Worm (Caenorhabditis elegans) whole organism, L1 larva: ENCODE results near the gene D1046.2.

ENCODE experiments used
- C16A3.4 ChIP-seq: fragments of 150-350 bp; optimal IDR thresholded peaks from 2 replicates; lab custom pipeline; 2014; ENCODE audit warnings: missing biosample characterization, missing genetic modification characterization
- aha-1 ChIP-seq: fragments of 150-350 bp; optimal IDR thresholded peaks from 2 replicates; lab custom pipeline; 2014; ENCODE audit warnings: missing biosample characterization, missing genetic modification characterization
- alr-1 ChIP-seq: fragments of 200-800 bp; sonication (Bioruptor generic); optimal IDR thresholded peaks from 2 replicates; lab custom pipeline; 2018; ENCODE audit warnings: borderline replicate concordance, mild to moderate bottlenecking, missing genetic modification characterization, missing compliant biosample characterization
- aly-2 ChIP-seq: fragments of 150-350 bp; optimal IDR thresholded peaks from 2 replicates; lab custom pipeline; 2014; ENCODE audit warnings: missing biosample characterization, missing genetic modification characterization
- ama-1 ChIP-seq: fragments of 150-350 bp; optimal IDR thresholded peaks from 2 replicates; lab custom pipeline; 2014
- blmp-1 ChIP-seq: fragments of 150-350 bp; optimal IDR thresholded peaks from 2 replicates; lab custom pipeline; 2014; ENCODE audit warnings: missing biosample characterization, missing genetic modification characterization
- ceh-63 ChIP-seq: fragments of 200-800 bp; sonication (Bioruptor generic); optimal IDR thresholded peaks from 2 replicates; lab custom pipeline; 2018; ENCODE audit warnings: mild to moderate bottlenecking, missing genetic modification characterization, missing compliant biosample characterization
- ceh-82 ChIP-seq, 3 experiments: fragments of 150-350 bp in 1 of 3; sonication (generic microtip) in 2 of 3; optimal IDR thresholded peaks; 2 replicates each; lab custom pipeline; 2014 to 2017; ENCODE audit warnings: missing biosample characterization in 3 of 3, missing genetic modification characterization in 3 of 3
- ceh-88 ChIP-seq: fragments of 200-800 bp; sonication (Bioruptor generic); IDR thresholded peaks from 2 replicates; pipeline ENCODE4 v1.3.6; 2022; ENCODE audit warnings: missing genetic modification characterization, missing compliant biosample characterization
- ces-1 ChIP-seq: fragments of 150-350 bp; optimal IDR thresholded peaks from 2 replicates; lab custom pipeline; 2014; ENCODE audit warnings: missing biosample characterization, missing genetic modification reagents, missing genetic modification characterization
- dsc-1 ChIP-seq: sonication (generic microtip); optimal IDR thresholded peaks from 2 replicates; lab custom pipeline; 2016; ENCODE audit warnings: mild to moderate bottlenecking, missing genetic modification characterization, missing compliant biosample characterization
- efl-1 ChIP-seq, 4 experiments: fragments of 150-350 bp; optimal IDR thresholded peaks in 3 of 4; peaks in 1 of 4; 1 replicate in 1 of 4; 2 replicates in 3 of 4; lab custom pipeline; 2014; ENCODE audit warnings: missing biosample characterization in 2 of 4, missing genetic modification characterization in 2 of 4, missing genetic modification reagents in 2 of 4
- efl-3 ChIP-seq: fragments of 200-800 bp; sonication (Bioruptor generic); optimal IDR thresholded peaks from 2 replicates; lab custom pipeline; 2018; ENCODE audit warnings: mild to moderate bottlenecking, missing genetic modification characterization, missing compliant biosample characterization
- egl-27 ChIP-seq, 2 experiments: fragments of 150-350 bp in 1 of 2; sonication (generic microtip); optimal IDR thresholded peaks; 3 replicates each; lab custom pipeline; 2017 to 2018; ENCODE audit warnings: missing biosample characterization in 2 of 2, missing genetic modification characterization in 2 of 2, missing genetic modification reagents in 2 of 2
- elt-3 ChIP-seq, 6 experiments: fragments of 150-350 bp in 1 of 6; sonication (generic microtip); optimal IDR thresholded peaks; 2 replicates each; lab custom pipeline; 2017 to 2018; ENCODE audit warnings: missing biosample characterization in 6 of 6, missing genetic modification characterization in 6 of 6, inconsistent platforms in 1 of 6
- ets-5 ChIP-seq: fragments of 200-800 bp; sonication (Bioruptor generic); IDR thresholded peaks from 2 replicates; pipeline ENCODE4 v1.3.6; 2022; ENCODE audit warnings: missing genetic modification characterization, missing compliant biosample characterization
- fkh-10 ChIP-seq: sonication (generic microtip); optimal IDR thresholded peaks from 2 replicates; lab custom pipeline; 2017; ENCODE audit warnings: missing biosample characterization, missing genetic modification reagents, missing genetic modification characterization
- fos-1 ChIP-seq: fragments of 150-350 bp; optimal IDR thresholded peaks from 2 replicates; lab custom pipeline; 2014; ENCODE audit warnings: missing biosample characterization, missing genetic modification characterization
- grh-1 ChIP-seq: fragments of 200-800 bp; sonication (Bioruptor generic); IDR thresholded peaks from 2 replicates; pipeline ENCODE4 v1.3.6; 2022; ENCODE audit warnings: missing genetic modification reagents, missing genetic modification characterization, missing compliant biosample characterization
- hlh-17 ChIP-seq: fragments of 200-800 bp; sonication (Bioruptor generic); optimal IDR thresholded peaks from 2 replicates; lab custom pipeline; 2018; ENCODE audit warnings: missing genetic modification characterization, mild to moderate bottlenecking, missing compliant biosample characterization, moderate library complexity, borderline replicate concordance
- hlh-4 ChIP-seq: sonication (generic microtip); optimal IDR thresholded peaks from 2 replicates; lab custom pipeline; 2016; ENCODE audit warnings: mild to moderate bottlenecking, missing genetic modification characterization, missing compliant biosample characterization
- hpl-2 ChIP-seq: fragments of 150-350 bp; optimal IDR thresholded peaks from 2 replicates; lab custom pipeline; 2014; ENCODE audit warnings: missing biosample characterization, missing genetic modification reagents, missing genetic modification characterization
- irx-1 ChIP-seq: sonication (generic microtip); optimal IDR thresholded peaks from 2 replicates; lab custom pipeline; 2016; ENCODE audit warnings: missing genetic modification characterization, missing compliant biosample characterization
- isw-1 ChIP-seq: fragments of 200-800 bp; sonication (Bioruptor generic); IDR thresholded peaks from 2 replicates; pipeline ENCODE4 v1.3.6; 2022; ENCODE audit warnings: missing genetic modification characterization, missing compliant biosample characterization
- lin-13 ChIP-seq: fragments of 150-350 bp; optimal IDR thresholded peaks from 2 replicates; lab custom pipeline; 2014; ENCODE audit warnings: missing biosample characterization, missing genetic modification reagents, missing genetic modification characterization
- lin-15B ChIP-seq: fragments of 150-350 bp; sonication (generic microtip); optimal IDR thresholded peaks from 3 replicates; lab custom pipeline; 2014; ENCODE audit warnings: missing biosample characterization, missing genetic modification characterization
- lin-35 ChIP-seq, 2 experiments: fragments of 150-350 bp; optimal IDR thresholded peaks; 2 replicates each; lab custom pipeline; 2014; ENCODE audit warnings: missing biosample characterization in 2 of 2, missing genetic modification characterization in 2 of 2, missing genetic modification reagents in 2 of 2
- lin-39 ChIP-seq: fragments of 150-350 bp; optimal IDR thresholded peaks from 2 replicates; lab custom pipeline; 2014; ENCODE audit warnings: missing biosample characterization, missing genetic modification reagents, missing genetic modification characterization
- lir-3 ChIP-seq: sonication (generic microtip); optimal IDR thresholded peaks from 2 replicates; lab custom pipeline; 2016; ENCODE audit warnings: mild to moderate bottlenecking, missing genetic modification characterization, moderate library complexity, missing compliant biosample characterization; ENCODE audit not compliant: poor library complexity
- lsy-2 ChIP-seq, 2 experiments: fragments of 150-350 bp; optimal IDR thresholded peaks; 2 replicates each; lab custom pipeline; 2014; ENCODE audit warnings: missing biosample characterization in 2 of 2, missing genetic modification characterization in 2 of 2
- mab-9 ChIP-seq: fragments of 200-800 bp; sonication (Bioruptor generic); IDR thresholded peaks from 2 replicates; pipeline ENCODE4 v1.3.6; 2022; ENCODE audit warnings: missing genetic modification reagents, missing genetic modification characterization, missing compliant biosample characterization
- mdl-1 ChIP-seq, 2 experiments: fragments of 150-350 bp; optimal IDR thresholded peaks; 2 replicates each; lab custom pipeline; 2014 to 2017; ENCODE audit warnings: missing biosample characterization in 2 of 2, missing genetic modification characterization in 2 of 2, inconsistent platforms in 1 of 2
- mep-1 ChIP-seq: fragments of 150-350 bp; optimal IDR thresholded peaks from 2 replicates; lab custom pipeline; 2014; ENCODE audit warnings: missing biosample characterization, missing genetic modification characterization
- nhr-19 ChIP-seq: fragments of 200-800 bp; sonication (Bioruptor generic); conservative IDR thresholded peaks from 2 replicates; pipeline ENCODE4 v1.3.6; 2022; ENCODE audit warnings: missing genetic modification characterization, missing compliant biosample characterization
- nhr-71 ChIP-seq: sonication (generic microtip); optimal IDR thresholded peaks from 2 replicates; lab custom pipeline; 2016; ENCODE audit warnings: mild to moderate bottlenecking, missing genetic modification characterization, moderate library complexity, missing compliant biosample characterization
- nhr-77 ChIP-seq: fragments of 150-350 bp; optimal IDR thresholded peaks from 2 replicates; lab custom pipeline; 2014; ENCODE audit warnings: missing biosample characterization, missing genetic modification characterization
- nhr-84 ChIP-seq: sonication (generic microtip); optimal IDR thresholded peaks from 2 replicates; lab custom pipeline; 2017; ENCODE audit warnings: missing biosample characterization, missing genetic modification characterization
- nhr-85 ChIP-seq: sonication (generic microtip); peaks from one replicate; lab custom pipeline; 2016; ENCODE audit warnings: missing genetic modification characterization, inconsistent platforms, missing compliant biosample characterization
- nhr-90 ChIP-seq: sonication (generic microtip); optimal IDR thresholded peaks from 2 replicates; lab custom pipeline; 2016; ENCODE audit warnings: mild to moderate bottlenecking, missing genetic modification characterization, missing compliant biosample characterization; ENCODE audit not compliant: poor library complexity
- pax-3 ChIP-seq: fragments of 200-800 bp; sonication (Bioruptor generic); optimal IDR thresholded peaks from 2 replicates; lab custom pipeline; 2018; ENCODE audit warnings: mild to moderate bottlenecking, missing genetic modification characterization, moderate library complexity, missing compliant biosample characterization
- pqm-1 ChIP-seq: sonication (generic microtip); optimal IDR thresholded peaks from 3 replicates; lab custom pipeline; 2017; ENCODE audit warnings: missing biosample characterization, missing genetic modification characterization
- snpc-4 ChIP-seq: fragments of 150-350 bp; optimal IDR thresholded peaks from 2 replicates; lab custom pipeline; 2014; ENCODE audit warnings: missing biosample characterization, missing genetic modification characterization
- snu-23 ChIP-seq: sonication (generic microtip); optimal IDR thresholded peaks from 2 replicates; lab custom pipeline; 2016; ENCODE audit warnings: missing genetic modification characterization, missing compliant biosample characterization
- sox-4 ChIP-seq: sonication (generic microtip); optimal IDR thresholded peaks from 2 replicates; lab custom pipeline; 2016; ENCODE audit warnings: missing genetic modification characterization, missing compliant biosample characterization
- sptf-1 ChIP-seq: fragments of 150-350 bp; optimal IDR thresholded peaks from 2 replicates; lab custom pipeline; 2014; ENCODE audit warnings: missing biosample characterization, missing genetic modification characterization
- swsn-7 ChIP-seq: sonication (generic microtip); optimal IDR thresholded peaks from 2 replicates; lab custom pipeline; 2016; ENCODE audit warnings: missing genetic modification characterization, missing compliant biosample characterization
- unc-130 ChIP-seq: fragments of 150-350 bp; optimal IDR thresholded peaks from 2 replicates; lab custom pipeline; 2017; ENCODE audit warnings: missing biosample characterization, missing genetic modification characterization, inconsistent platforms
- unc-30 ChIP-seq: sonication (generic microtip); optimal IDR thresholded peaks from 2 replicates; lab custom pipeline; 2017; ENCODE audit warnings: missing biosample characterization, missing genetic modification characterization
- vab-15 ChIP-seq: sonication (generic microtip); optimal IDR thresholded peaks from 2 replicates; lab custom pipeline; 2017; ENCODE audit warnings: missing genotype, mild to moderate bottlenecking, missing genetic modification characterization, missing compliant biosample characterization
- xbp-1 ChIP-seq: sonication (generic microtip); optimal IDR thresholded peaks from 2 replicates; lab custom pipeline; 2016; ENCODE audit warnings: missing genetic modification characterization, missing compliant biosample characterization
- zag-1 ChIP-seq: fragments of 150-350 bp; optimal IDR thresholded peaks from 2 replicates; lab custom pipeline; 2014; ENCODE audit warnings: missing biosample characterization, missing genetic modification characterization
- zip-4 ChIP-seq: fragments of 200-800 bp; sonication (Bioruptor generic); optimal IDR thresholded peaks from 2 replicates; lab custom pipeline; 2018; ENCODE audit warnings: mild to moderate bottlenecking, missing genetic modification characterization, moderate library complexity, missing compliant biosample characterization
- ztf-4 ChIP-seq: fragments of 150-350 bp; optimal IDR thresholded peaks from 2 replicates; lab custom pipeline; 2014; ENCODE audit warnings: missing biosample characterization, missing genetic modification characterization

Gene D1046.2

DNA sequence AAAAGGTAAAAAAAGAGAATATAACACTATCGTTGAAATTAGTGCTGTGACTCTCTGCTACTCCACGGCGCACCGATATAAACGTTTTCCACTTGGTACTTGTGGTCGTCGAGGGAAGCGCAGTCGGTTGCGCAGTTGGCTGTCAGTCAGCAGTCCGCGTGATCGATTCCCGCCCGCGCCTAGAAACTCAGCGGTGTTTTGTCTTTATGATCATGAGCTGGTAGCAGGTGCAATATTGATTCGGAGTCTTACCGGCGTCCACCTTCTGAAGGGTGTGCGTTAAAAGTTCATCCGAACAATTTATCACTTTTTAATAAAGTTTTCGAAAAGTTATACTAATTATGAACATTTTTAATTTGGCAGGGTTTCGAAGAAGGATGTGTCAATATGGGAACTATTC, 1.2 kb upstream of the D1046.2 start (continued):
- TF ChIP-seq nhr-77, result peak; percentile 55
- TF ChIP-seq sox-4 (tag; lab: Kevin White, UChicago), result no peak
- peak; percentile 51 for TF ChIP-seq lir-3 (tag; lab: Kevin White, UChicago)
- TF ChIP-seq dsc-1 (tag; lab: Kevin White, UChicago), result peak; percentile 80
- TF ChIP-seq zag-1 (tag; lab: Kevin White, UChicago), result no peak
- TF ChIP-seq unc-130 (tag; lab: Kevin White, UChicago), result peak; percentile 75
- TF ChIP-seq ets-5 (GFP tag; lab: Robert Waterston, UW), result no peak
- TF ChIP-seq lsy-2 (tag; optimal IDR thresholded peaks at IDR 0.05; lab: Kevin White, UChicago), result peak; percentile 58 to 72
- no peak for TF ChIP-seq ceh-63
- TF ChIP-seq nhr-85, result peak; percentile 81
- TF ChIP-seq egl-27 (tag; optimal IDR thresholded peaks at IDR 0.05; lab: Kevin White, UChicago), result peak in 1 of 2 experiments; percentile 14
- peak; percentile 64 for TF ChIP-seq ztf-4 (tag; lab: Kevin White, UChicago)
- peak; percentile 56 to 62 for TF ChIP-seq efl-1 (optimal IDR thresholded peaks at IDR 0.05; lab: Kevin White, UChicago)
- TF ChIP-seq efl-1 (GFP tag; optimal IDR thresholded peaks at IDR 0.05 in 1 of 2; lab: Kevin White, UChicago), result peak; percentile 46 to 96
- TF ChIP-seq aly-2 (tag; lab: Kevin White, UChicago), result peak; percentile 50
- peak; percentile 49 for TF ChIP-seq lin-13 (GFP tag; lab: Kevin White, UChicago)
- peak; percentile 52 to 81 for TF ChIP-seq lin-35 (GFP tag; optimal IDR thresholded peaks at IDR 0.05; lab: Kevin White, UChicago)
- TF ChIP-seq unc-30 (tag; lab: Kevin White, UChicago), result no peak
- TF ChIP-seq snpc-4 (tag; lab: Kevin White, UChicago), result peak; percentile 41
- no peak for TF ChIP-seq pqm-1
- TF ChIP-seq irx-1 (tag; lab: Kevin White, UChicago), result peak; percentile 56
- TF ChIP-seq elt-3 (tag; optimal IDR thresholded peaks at IDR 0.05; lab: Kevin White, UChicago), result peak in 1 of 6 experiments; percentile 75
- TF ChIP-seq pax-3 (tag; lab: Kevin White, UChicago), result peak; percentile 66
- peak; percentile 55 to 62 (median 60) for TF ChIP-seq ceh-82 (tag; optimal IDR thresholded peaks at IDR 0.05; lab: Kevin White, UChicago)
- TF ChIP-seq C16A3.4 (tag; lab: Kevin White, UChicago), result peak; percentile 76
- no peak for TF ChIP-seq lin-15B (tag; lab: Kevin White, UChicago)
- TF ChIP-seq snu-23 (GFP tag; lab: Kevin White, UChicago), result peak; percentile 82
- no peak for TF ChIP-seq nhr-84
- TF ChIP-seq isw-1 (GFP tag; lab: Robert Waterston, UW), result no peak; the same call in 1 of the 2 replicates
- TF ChIP-seq mep-1, result peak; percentile 66
- TF ChIP-seq ama-1 (lab: Kevin White, UChicago), result peak; percentile 44
- TF ChIP-seq aha-1 (tag; lab: Kevin White, UChicago), result no peak
- no peak for TF ChIP-seq lin-39 (tag; lab: Kevin White, UChicago)
- TF ChIP-seq zip-4 (GFP tag; lab: Kevin White, UChicago), result peak; percentile 13
- TF ChIP-seq fos-1 (tag; lab: Kevin White, UChicago), result peak; percentile 64
- peak; percentile 82 for TF ChIP-seq nhr-90 (tag; lab: Kevin White, UChicago)
- no peak for TF ChIP-seq hlh-17
- peak; percentile 79 for TF ChIP-seq xbp-1 (tag; lab: Kevin White, UChicago)
- TF ChIP-seq grh-1 (GFP tag; lab: Robert Waterston, UW), result peak; percentile 44
- no peak for TF ChIP-seq fkh-10 (GFP tag; lab: Kevin White, UChicago)
- peak; percentile 24 for TF ChIP-seq efl-3 (GFP tag; lab: Kevin White, UChicago)
- TF ChIP-seq nhr-19 (GFP tag; lab: Robert Waterston, UW), result peak; percentile 74
- TF ChIP-seq alr-1 (tag; lab: Kevin White, UChicago), result no peak
- peak; percentile 87 for TF ChIP-seq nhr-71 (tag; lab: Kevin White, UChicago)
- no peak for TF ChIP-seq mab-9 (GFP tag; lab: Robert Waterston, UW)
- TF ChIP-seq ceh-88 (GFP tag; lab: Robert Waterston, UW), result no peak
- TF ChIP-seq mdl-1 (tag; optimal IDR thresholded peaks at IDR 0.05; lab: Kevin White, UChicago), result peak in 1 of 2 experiments; percentile 84
- no peak for TF ChIP-seq blmp-1
- no peak for TF ChIP-seq vab-15 (tag; lab: Kevin White, UChicago)
- no peak for TF ChIP-seq hlh-4
- no peak for TF ChIP-seq ces-1 (GFP tag; lab: Kevin White, UChicago)
- peak; percentile 52 for TF ChIP-seq hpl-2 (GFP tag; lab: Kevin White, UChicago)
- no peak for TF ChIP-seq sptf-1 (tag; lab: Kevin White, UChicago)
- TF ChIP-seq swsn-7 (tag; lab: Kevin White, UChicago), result peak; percentile 77
